Fruit fly (Drosophila melanogaster): ENCODE data around the gene nom.

dm6 chr3R:8680611-8681010, 42.4 kb upstream of the nom start:
- TF ChIP-seq toe (GFP tag; optimal IDR thresholded peaks at IDR 0.05) (no peak), Mnt (GFP tag; optimal IDR thresholded peaks at IDR 0.05) (no peak), kay (GFP tag; ENCODE audit: borderline replicate concordance) (no peak), CG11617 (GFP tag; optimal IDR thresholded peaks at IDR 0.05) (no peak), Crg-1 (GFP tag; optimal IDR thresholded peaks at IDR 0.05) (no peak), bab1 (GFP tag; optimal IDR thresholded peaks at IDR 0.05) (no peak), CG5204 (GFP tag; optimal IDR thresholded peaks at IDR 0.05) (no peak), cic (GFP tag; optimal IDR thresholded peaks at IDR 0.05) (no peak), cnc (optimal IDR thresholded peaks at IDR 0.05) (no peak), Hr96 (GFP tag; optimal IDR thresholded peaks at IDR 0.05) (no peak), CG14711 (tag; optimal IDR thresholded peaks at IDR 0.05) (no peak), ovo (GFP tag; optimal IDR thresholded peaks at IDR 0.05) (no peak)
